Fruit fly (Drosophila melanogaster) S2 (cell line): Measurements from ENCODE around the gene CG5835.

Experiments used
- CG8478 ChIP-seq: fragments of >200 bp; optimal IDR thresholded peaks from 2 replicates; lab custom pipeline; 2018
- CTCF ChIP-seq, 2 experiments: fragments of >200 bp; optimal IDR thresholded peaks; 2 replicates each; lab custom pipeline; 2018

CG5835 gene

DNA sequence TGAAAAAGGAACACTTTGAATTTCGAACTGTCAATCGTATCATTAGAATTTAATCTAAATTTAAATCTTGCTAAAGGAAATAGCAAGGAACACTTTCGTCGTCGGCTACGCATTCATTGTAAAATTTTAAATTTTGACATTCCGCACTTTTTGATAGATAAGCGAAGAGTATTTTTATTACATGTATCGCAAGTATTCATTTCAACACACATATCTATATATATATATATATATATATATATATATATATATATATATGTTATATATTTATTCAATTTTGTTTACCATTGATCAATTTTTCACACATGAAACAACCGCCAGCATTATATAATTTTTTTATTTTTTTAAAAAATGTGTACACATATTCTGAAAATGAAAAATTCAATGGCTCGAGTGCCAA, 6.3 kb upstream of the CG5835 start, which contains the start of gene CG11779:
Gene CG11779 (minus strand): TSS at position 101 of the 400 bp plus-strand sequence.
- TF ChIP-seq CG8478 (no peak), CTCF (optimal IDR thresholded peaks at IDR 0.05; lab: Kevin White, UChicago) (no peak)

DNA sequence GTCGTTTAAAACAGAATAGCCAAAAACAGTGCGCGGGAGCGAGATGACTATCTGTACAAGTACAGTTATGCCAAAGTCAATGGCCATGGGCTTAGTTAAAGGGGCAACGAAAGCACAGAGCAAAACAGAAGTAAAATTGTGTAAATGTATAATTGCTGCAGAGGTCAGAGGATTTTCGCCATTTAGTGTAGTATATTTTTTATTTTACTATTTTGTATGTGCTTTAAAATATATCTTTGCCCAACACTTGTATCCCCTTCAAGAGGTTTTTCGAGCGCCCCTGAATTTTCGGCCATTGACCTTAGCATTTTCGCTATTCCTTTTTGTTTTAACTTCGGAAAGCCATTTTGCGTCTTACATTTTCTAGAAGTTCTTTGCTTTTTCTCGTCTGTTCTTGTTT, 4.5 kb upstream of the CG5835 start:
- TF ChIP-seq CTCF (optimal IDR thresholded peaks at IDR 0.05; lab: Kevin White, UChicago) (no peak), CG8478 (no peak)

DNA sequence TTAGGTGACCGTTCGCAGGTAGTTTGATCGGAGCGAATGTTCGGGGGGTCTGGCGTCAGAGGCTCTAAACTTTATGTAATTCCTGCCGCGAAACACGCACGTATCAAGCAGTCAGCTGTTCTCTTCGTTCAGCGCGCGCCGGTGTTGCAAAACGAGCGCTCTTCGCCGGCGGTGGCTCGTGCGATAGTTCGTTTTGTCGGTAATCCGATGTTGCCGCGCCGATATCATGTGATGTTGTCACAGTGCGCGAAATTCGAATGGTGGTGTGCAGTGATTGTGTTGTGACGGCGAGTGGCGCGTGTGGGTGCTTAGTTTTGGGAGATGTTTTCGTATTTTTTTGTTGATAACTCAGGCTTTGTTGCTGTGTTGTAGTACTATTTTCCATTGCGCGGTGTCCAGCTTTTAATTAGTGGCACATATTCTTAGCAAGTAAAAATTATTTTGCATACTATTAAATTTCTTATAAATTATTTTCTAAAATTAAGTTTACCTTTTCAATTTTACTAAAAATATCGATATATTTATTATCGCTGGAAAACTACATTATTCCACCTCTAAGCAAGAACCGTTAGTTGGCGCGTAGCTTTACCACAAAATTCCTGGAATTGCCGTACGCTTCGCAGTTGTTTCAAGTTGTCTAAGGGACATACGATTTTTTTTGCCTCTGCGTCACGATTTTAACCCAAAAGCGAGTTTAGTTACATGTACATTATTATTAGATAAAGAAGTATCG, 3.4 kb upstream of the CG5835 start, which contains the start of gene nanos:
Gene nanos (plus strand): TSS at position 569 of the 733 bp plus-strand sequence.
- TF ChIP-seq CTCF (optimal IDR thresholded peaks at IDR 0.05; lab: Kevin White, UChicago): peak in 1 of 2 experiments; percentile 4
- TF ChIP-seq CG8478: no peak

DNA sequence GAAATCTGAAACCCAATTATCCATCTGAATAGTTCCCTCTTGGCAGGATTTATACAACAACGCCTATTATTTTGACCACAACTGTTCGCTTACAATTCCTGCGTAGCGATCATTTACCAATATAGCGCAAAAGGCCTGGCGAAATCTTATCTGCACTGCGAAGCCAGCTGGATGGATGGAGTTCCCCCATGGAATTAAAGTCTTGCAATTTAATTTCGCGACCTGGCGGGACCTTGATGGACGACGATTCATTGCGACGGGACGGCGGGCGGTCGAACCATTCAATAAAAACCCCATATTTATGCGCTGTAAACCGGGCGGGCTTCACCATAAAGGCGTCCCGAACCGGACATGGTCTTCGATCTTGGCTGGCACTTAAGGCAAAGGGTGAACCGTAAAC, 651 bp downstream of the CG5835 start:
- TF ChIP-seq CTCF (optimal IDR thresholded peaks at IDR 0.05; lab: Kevin White, UChicago): no peak

DNA sequence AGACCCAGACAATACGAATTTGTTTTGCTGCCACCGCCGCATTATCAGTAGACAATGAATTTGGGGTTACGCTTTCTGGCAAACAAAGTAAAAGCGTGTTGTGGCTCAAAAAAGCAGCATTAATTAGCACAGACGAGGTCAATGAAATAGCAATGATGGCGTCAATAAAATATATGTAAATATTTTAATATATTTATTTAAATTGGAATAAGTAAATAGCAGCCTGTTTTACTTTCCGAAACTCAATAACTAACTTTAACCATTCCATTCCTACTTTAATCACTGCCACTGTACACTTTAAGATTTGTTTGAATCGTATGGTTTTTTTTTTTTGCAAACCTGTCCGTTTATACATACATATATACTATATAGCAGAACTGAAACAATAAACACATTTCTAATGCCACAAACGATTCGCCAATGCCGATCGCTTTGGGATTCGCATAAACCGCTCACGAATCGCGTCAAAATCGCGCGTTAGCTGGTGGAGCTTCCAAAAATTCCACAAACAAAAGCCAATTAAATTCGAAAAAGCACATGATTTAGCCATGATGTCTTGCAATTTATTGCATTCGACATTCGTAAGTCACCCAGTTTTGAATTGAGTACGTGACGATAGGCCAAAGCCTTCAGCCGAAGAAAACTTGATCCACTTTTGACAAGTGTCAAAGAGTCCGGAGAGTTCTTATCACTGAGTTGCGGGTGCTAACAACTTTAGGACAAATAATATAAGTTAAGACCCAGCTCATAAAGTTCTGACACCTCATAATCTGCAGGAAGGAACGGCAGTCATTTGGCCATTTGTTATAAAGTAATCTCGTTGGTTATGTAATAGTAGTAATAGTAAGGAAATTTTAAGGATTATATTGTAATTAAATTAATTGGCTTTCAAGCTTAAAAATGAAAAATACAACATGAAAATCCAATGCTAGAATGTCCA, 1.4 kb downstream of the CG5835 start:
- TF ChIP-seq CTCF (optimal IDR thresholded peaks at IDR 0.05; lab: Kevin White, UChicago) (no peak), CG8478 (no peak)

DNA sequence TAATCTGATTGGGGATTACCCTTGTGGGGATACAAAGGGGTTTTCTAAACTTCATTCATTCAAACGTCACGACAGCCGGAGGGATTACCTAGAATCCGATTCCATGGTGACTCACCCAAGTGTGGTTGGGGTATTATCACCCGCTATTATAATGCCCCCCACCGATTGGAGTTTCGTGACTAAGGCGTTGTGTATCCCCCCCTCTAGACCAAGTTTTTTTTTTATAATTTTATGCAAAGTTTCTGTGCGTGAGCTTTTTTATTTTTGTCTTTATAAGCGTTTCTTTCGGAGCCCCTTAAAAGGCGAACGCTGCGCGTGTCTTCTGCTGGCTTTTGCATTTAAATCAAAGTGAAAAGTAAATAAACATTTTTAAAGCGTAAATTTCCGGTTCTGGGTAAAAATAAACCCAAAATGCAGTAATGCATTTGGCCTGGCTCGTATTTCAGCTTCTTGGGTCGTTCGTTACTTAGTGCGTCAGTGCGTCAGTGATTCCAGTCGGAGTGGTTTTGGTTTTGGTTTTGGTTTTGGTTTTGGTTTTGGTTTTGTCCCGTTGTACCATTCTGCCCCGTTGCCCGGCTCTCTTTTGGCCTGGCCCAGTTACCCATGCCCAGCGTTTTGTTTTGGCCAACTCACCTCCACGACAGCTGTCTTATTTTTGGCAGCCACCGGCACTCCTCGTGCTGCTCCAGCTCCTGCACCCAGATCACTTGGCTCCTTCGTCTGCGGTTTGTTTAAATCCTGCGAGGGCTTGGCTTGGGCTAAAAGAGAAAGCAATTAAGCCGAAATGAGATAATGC, 2.4 kb downstream of the CG5835 start:
- no peak for TF ChIP-seq CG8478

DNA sequence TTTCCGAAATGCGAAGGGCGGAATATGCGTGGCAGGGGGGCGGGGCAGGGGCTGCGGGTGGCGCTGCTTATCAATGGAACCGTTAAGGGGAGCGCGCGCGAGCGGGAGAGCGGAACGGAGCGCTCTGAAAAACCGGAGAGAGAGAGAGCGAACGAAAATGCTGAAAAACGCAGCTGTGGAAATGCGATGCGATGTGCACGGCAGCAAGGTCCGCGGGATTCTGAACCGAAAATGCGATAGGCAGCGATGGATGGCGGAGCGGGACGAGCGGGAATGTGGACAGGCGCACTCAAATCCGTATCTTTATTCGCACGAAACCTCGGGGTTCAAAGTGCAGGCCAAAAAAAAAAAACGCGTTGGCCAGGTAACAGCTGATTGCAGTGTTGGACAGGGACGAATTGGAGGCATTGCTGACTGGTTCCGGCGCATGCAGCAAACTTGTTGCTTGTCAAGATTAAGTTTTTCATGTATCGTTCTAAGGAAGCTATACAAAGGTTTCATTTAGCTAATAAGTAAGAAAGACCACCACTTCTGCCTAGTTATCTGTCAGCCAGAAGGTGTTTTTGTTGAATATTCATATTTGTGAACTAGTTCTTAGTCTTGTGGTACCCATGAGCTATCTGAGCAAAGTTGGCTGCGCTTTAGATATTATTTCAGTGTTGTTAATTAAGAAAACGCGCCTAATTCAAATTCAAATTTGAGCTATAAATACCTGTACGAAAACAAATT, 5.8 kb downstream of the CG5835 start, which contains the start of gene Ppcs:
Gene Ppcs (minus strand): TSS at position 400 of the 729 bp plus-strand sequence.
- TF ChIP-seq CTCF (optimal IDR thresholded peaks at IDR 0.05; lab: Kevin White, UChicago) (no peak), CG8478 (no peak)

DNA sequence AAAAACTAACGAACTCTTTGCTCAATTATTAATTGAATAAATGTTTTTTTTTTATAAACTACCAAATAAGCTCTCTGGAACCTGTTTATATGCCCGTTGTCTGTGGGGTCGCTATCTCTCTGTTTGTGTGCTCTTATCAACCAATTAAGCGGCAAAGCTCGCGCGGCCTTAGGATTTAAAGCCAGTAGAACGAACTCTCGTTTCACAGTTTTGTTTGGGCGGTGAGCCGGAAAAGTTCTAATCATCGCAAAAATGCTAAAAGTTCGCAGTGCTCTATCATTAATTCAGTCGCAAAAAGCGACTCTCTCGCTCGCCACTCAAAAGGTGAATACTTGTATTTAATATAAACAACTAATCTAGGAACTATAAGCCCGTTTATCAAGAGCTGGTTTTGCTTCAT, 18.5 kb downstream of the CG5835 start, which contains the start of gene Cyp12a4:
Gene Cyp12a4 (plus strand): TSS at position 202 of the 400 bp plus-strand sequence.
- TF ChIP-seq CG8478 (no peak), CTCF (optimal IDR thresholded peaks at IDR 0.05; lab: Kevin White, UChicago) (no peak)

DNA sequence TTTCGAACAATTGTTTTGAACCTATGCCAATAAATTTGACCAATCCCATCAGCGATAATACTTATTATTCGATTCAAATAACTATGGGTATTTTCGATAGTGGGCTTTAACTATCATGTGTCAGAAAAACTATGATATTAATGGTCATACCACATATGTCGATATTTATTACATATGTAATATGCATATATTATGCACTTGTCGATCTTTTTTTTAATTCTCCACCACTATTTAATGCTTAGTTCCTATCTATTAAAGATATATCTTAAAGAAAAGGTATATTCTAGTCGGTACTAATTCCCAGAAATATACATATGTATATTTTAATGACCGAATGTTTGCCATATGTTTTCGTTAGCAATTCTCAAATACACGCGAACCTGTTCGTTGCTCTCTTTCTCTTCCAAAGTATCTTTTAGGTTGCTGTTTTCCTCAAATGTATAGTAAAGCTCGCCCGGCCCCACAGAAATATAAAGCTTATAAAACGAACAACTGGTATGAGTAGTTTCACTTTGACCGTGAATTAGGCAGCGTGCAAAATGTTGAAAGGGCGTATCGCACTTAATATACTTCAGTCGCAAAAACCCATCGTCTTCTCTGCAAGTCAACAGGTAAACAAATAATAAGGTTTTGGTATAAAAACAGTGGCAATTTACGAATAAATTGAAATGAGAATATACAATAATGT, 21.2 kb downstream of the CG5835 start, which contains the start of gene Cyp12a5:
Gene Cyp12a5 (plus strand): TSS at position 503 of the 688 bp plus-strand sequence.
- TF ChIP-seq CG8478 (no peak), CTCF (optimal IDR thresholded peaks at IDR 0.05; lab: Kevin White, UChicago) (no peak)

DNA sequence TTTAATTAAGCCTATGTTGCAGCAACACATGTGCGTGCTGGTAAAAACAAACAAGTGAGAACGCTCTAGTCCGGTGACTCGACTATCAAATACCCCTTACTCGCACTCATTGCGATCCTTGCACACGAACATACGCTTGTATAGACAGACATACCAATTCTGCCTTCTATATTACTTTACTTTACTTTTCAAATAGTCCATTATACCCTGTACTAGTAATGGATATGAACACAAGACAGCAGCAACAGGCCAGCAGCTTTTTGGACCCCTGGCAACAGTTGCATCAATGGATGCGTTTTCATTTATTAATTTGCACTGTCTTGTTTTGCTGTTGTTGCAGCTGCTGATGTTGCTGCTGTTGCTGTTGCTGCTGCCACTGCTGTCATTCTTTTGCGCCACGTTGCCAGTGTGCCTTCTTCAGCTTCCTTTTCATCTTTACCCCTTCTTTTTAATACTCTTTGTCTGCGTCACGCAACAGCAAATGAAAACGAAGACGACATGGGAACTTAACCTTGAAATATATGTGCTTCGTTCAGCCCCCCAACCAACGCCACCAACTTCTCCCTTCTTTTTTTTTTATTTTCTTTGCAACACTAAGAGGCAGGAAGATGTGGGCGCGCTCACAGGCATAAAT, 34.9 kb downstream of the CG5835 start:
- TF ChIP-seq CTCF (optimal IDR thresholded peaks at IDR 0.05; lab: Kevin White, UChicago) (no peak), CG8478 (no peak)

DNA sequence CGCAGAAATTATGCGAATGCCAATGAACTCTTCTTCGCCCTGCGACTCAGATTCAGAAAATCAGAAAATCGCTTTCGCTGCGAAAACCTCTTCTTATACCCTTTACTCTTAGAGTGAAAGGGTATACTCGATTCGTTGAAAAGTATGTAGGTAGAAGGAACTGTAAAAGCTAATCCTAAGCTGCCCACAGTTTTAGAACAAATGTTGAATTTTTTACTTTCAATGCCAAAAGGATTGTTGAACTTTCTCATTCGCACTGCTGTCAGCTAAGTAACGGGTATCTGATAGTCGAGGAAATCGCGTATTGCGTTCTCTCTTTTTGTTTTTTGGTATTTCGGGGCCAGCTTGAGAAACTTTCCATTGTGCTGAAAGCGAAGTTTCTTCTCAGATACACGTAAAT, 39.6 kb downstream of the CG5835 start:
- no peak for TF ChIP-seq CG8478
- no peak for TF ChIP-seq CTCF (optimal IDR thresholded peaks at IDR 0.05; lab: Kevin White, UChicago)

DNA sequence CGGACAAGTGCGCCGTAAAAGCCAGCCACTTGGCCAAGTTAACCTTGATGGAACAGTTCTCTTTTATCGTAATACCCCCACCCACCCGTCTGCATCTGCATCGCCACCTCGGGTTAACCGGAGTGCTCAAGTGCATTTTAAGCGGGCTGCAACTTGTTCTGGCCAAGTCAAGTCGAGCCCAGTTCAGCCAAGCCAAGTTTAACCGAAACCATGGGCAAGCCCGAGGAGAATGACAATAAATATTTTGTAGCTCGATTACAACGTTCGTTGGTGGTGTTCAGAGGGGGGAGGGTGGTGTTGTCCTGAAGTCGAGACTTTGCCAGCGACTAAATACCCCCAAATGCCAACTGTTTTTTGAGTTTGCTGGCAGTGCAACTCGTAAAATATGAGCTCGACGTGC, 41.1 kb downstream of the CG5835 start:
- TF ChIP-seq CG8478 (no peak), CTCF (optimal IDR thresholded peaks at IDR 0.05; lab: Kevin White, UChicago) (no peak)

DNA sequence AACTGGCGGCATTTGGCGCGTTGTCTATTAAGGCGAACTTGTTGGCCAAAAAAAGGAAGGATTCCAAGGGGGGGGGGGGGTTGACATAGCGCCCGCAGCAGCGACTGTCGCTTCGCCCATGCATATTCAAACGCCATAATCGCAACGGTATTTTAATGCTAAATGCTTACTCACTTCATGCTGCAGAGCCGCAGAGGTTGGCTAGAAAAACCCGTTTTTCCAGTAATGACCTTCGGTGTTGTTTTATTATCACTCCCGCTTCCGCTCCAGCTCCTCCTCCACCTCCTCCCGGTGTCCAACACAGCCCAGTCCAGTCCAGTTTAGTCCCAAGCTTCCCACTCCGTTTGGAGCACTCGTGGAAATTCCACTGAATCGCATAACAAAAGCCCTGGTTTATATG, 42.3 kb downstream of the CG5835 start:
- TF ChIP-seq CTCF (optimal IDR thresholded peaks at IDR 0.05; lab: Kevin White, UChicago): no peak
- TF ChIP-seq CG8478: no peak
